Fruit fly (Drosophila melanogaster): Measurements from ENCODE around the gene CG9692.

DNA sequence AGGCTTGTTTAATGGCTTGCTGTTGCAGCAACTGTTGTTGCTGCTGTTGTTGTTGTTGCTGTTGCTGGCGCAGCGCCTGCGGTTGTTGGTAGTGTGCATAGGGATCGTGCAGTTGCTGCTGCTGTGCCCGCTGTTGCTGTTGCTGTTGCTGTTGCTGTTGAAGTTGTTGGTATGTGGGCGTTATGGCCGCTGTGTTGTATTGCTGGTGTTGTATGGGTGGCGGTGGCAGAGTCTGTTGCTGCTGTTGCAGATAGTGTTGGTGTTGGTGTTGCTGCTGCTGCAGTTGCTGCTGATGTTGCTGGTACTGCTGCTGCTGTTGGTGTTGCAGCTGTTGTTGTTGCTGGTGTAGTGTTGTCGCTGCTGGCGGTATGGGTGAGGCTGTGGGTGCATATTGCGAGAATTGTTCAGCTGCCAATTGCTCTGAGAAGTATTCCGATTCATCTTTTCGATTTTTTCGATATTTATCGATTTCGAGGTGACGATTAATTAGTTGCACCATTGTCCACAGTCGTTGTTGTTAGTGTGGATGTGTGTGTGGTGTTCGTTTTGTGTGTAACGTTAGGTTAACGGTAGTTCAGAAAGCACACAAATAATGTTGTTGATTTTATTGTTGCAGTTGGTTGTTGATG, 25.2 kb upstream of the CG9692 start:
- no peak for TF ChIP-seq Abd-B (GFP tag; optimal IDR thresholded peaks at IDR 0.05)
- no peak for TF ChIP-seq Hr78 (GFP tag; optimal IDR thresholded peaks at IDR 0.05)

All from whole organism, wandering third instar larva.